Fruit fly (Drosophila melanogaster) whole organism, embryonic: ENCODE measurements around the gene CG9044.

Experiments
- Abd-B ChIP-seq: fragments of 200-800 bp; sonication (Bioruptor generic); optimal IDR thresholded peaks from 2 replicates; lab custom pipeline; 2018; ENCODE audit warnings: missing biosample characterization, mild to moderate bottlenecking, missing genetic modification characterization, moderate library complexity
- Bdp1 ChIP-seq: fragments of 200-800 bp; sonication (Bioruptor generic); optimal IDR thresholded peaks from 3 replicates; lab custom pipeline; 2016; ENCODE audit warnings: missing biosample characterization, missing genetic modification characterization
- C15 ChIP-seq: fragments of 200-800 bp; sonication (Bioruptor generic); IDR thresholded peaks from 3 replicates; pipeline ENCODE4 v1.3.6; 2022; ENCODE audit warnings: missing biosample characterization, missing genetic modification characterization
- CG10321 ChIP-seq: fragments of 200-800 bp; sonication (Bioruptor generic); IDR thresholded peaks from 2 replicates; pipeline ENCODE4 v1.3.6; 2022; ENCODE audit warnings: missing biosample characterization, missing genetic modification characterization
- CG10565 ChIP-seq: fragments of 200-800 bp; sonication (Bioruptor generic); optimal IDR thresholded peaks from 3 replicates; lab custom pipeline; 2016; ENCODE audit warnings: missing biosample characterization, mild to moderate bottlenecking, missing genetic modification characterization
- CG12071 ChIP-seq: fragments of 200-800 bp; sonication (Bioruptor generic); optimal IDR thresholded peaks from 3 replicates; lab custom pipeline; 2018; ENCODE audit warnings: missing biosample characterization, mild to moderate bottlenecking, missing genetic modification characterization
- CG12104 ChIP-seq: fragments of 200-800 bp; sonication (Bioruptor generic); optimal IDR thresholded peaks from 3 replicates; lab custom pipeline; 2016; ENCODE audit warnings: missing biosample characterization, missing genetic modification characterization
- CG13624 ChIP-seq: fragments of 200-800 bp; sonication (Bioruptor generic); optimal IDR thresholded peaks from 2 replicates; lab custom pipeline; 2016; ENCODE audit warnings: missing biosample characterization, missing genetic modification characterization
- CG14860 ChIP-seq: fragments of 200-800 bp; sonication (Bioruptor generic); IDR thresholded peaks from 3 replicates; pipeline ENCODE4 v1.3.6; 2022; ENCODE audit warnings: missing biosample characterization, missing genetic modification characterization; ENCODE audit not compliant: partially characterized antibody
- CG1647 ChIP-seq: fragments of 200-800 bp; sonication (Bioruptor generic); optimal IDR thresholded peaks from 3 replicates; lab custom pipeline; 2016; ENCODE audit warnings: missing biosample characterization, missing genetic modification characterization
- CG17328 ChIP-seq: fragments of 200-800 bp; sonication (Bioruptor generic); IDR thresholded peaks from 2 replicates; pipeline ENCODE4 v1.3.6; 2022; ENCODE audit warnings: missing biosample characterization, missing genetic modification characterization
- CG17385 ChIP-seq: fragments of 200-800 bp; sonication (Bioruptor generic); optimal IDR thresholded peaks from 3 replicates; lab custom pipeline; 2018; ENCODE audit warnings: missing biosample characterization, mild to moderate bottlenecking, missing genetic modification characterization
- CG31365 ChIP-seq: fragments of 200-800 bp; sonication (Bioruptor generic); optimal IDR thresholded peaks from 2 replicates; lab custom pipeline; 2018; ENCODE audit warnings: missing biosample characterization, mild to moderate bottlenecking, missing genetic modification characterization
- CG3163 ChIP-seq: fragments of 200-800 bp; sonication (Bioruptor generic); optimal IDR thresholded peaks from 3 replicates; lab custom pipeline; 2016; ENCODE audit warnings: missing biosample characterization, missing genetic modification characterization
- CG3726 ChIP-seq: fragments of 200-800 bp; sonication (Bioruptor generic); IDR thresholded peaks from 3 replicates; pipeline ENCODE4, ENCODE4 v1.3.6; 2022; ENCODE audit warnings: missing biosample characterization, missing genetic modification characterization
- CG7786 ChIP-seq: fragments of 200-800 bp; sonication (Bioruptor generic); optimal IDR thresholded peaks from 2 replicates; lab custom pipeline; 2016; ENCODE audit warnings: missing biosample characterization, missing genetic modification characterization
- Dbx ChIP-seq: fragments of 200-800 bp; sonication (Bioruptor generic); IDR thresholded peaks from 3 replicates; pipeline ENCODE4 v1.3.6; 2022; ENCODE audit warnings: missing biosample characterization, missing genetic modification characterization
- Deaf1 ChIP-seq: fragments of 200-800 bp; optimal IDR thresholded peaks from 3 replicates; lab custom pipeline; 2019; ENCODE audit warnings: missing biosample characterization, mild to moderate bottlenecking, missing genetic modification characterization, moderate library complexity
- Doc2 ChIP-seq: fragments of 200-800 bp; sonication (Bioruptor generic); IDR thresholded peaks from 2 replicates; pipeline ENCODE4 v1.3.6; 2022; ENCODE audit warnings: missing biosample characterization, missing genetic modification characterization
- Eip74EF ChIP-seq, 2 experiments: fragments of 200-800 bp in 1 of 2; fragments of >200 bp in 1 of 2; sonication (Bioruptor generic) in 1 of 2; optimal IDR thresholded peaks; 2 replicates each; lab custom pipeline; 2017 to 2019; ENCODE audit warnings: missing biosample characterization in 2 of 2, missing genetic modification characterization in 2 of 2, mild to moderate bottlenecking in 1 of 2, moderate library complexity in 1 of 2
- Ets65A ChIP-seq: fragments of 200-800 bp; sonication (Bioruptor generic); peaks from one replicate; lab custom pipeline; 2016; ENCODE audit warnings: missing biosample characterization, missing genetic modification characterization
- HmgZ ChIP-seq: fragments of 200-800 bp; sonication (Bioruptor generic); optimal IDR thresholded peaks from 2 replicates; lab custom pipeline; 2018; ENCODE audit warnings: missing biosample characterization, mild to moderate bottlenecking, missing genetic modification characterization
- Neu2 ChIP-seq: fragments of 200-800 bp; sonication (Bioruptor generic); optimal IDR thresholded peaks from 3 replicates; lab custom pipeline; 2016; ENCODE audit warnings: missing biosample characterization, missing genetic modification characterization, borderline replicate concordance
- Nf-YA ChIP-seq: fragments of 200-800 bp; sonication (Bioruptor generic); IDR thresholded peaks from 2 replicates; pipeline ENCODE4 v1.3.6; 2022; ENCODE audit warnings: missing biosample characterization, missing genetic modification characterization
- Nf-YB ChIP-seq: fragments of 200-800 bp; sonication (Bioruptor generic); optimal IDR thresholded peaks from 3 replicates; lab custom pipeline; 2019; ENCODE audit warnings: missing biosample characterization, mild to moderate bottlenecking, missing genetic modification characterization, moderate library complexity
- Nf-YC ChIP-seq: fragments of 200-800 bp; optimal IDR thresholded peaks from 3 replicates; lab custom pipeline; 2019; ENCODE audit warnings: missing biosample characterization, mild to moderate bottlenecking, missing genetic modification characterization, moderate library complexity
- Ptx1 ChIP-seq: fragments of 200-800 bp; sonication (Bioruptor generic); IDR thresholded peaks from 2 replicates; pipeline ENCODE4 v1.3.6; 2022; ENCODE audit warnings: missing biosample characterization, missing genetic modification characterization
- Stat92E ChIP-seq, 3 experiments: fragments of >200 bp in 2 of 3; fragments of 200-800 bp in 1 of 3; sonication (Bioruptor generic) in 1 of 3; optimal IDR thresholded peaks; 2 replicates each; lab custom pipeline; 2017 to 2019; ENCODE audit warnings: missing biosample characterization in 3 of 3, missing genetic modification characterization in 3 of 3, mild to moderate bottlenecking in 1 of 3, moderate library complexity in 1 of 3
- Trl ChIP-seq, 3 experiments: fragments of >200 bp in 2 of 3; fragments of 200-800 bp in 1 of 3; sonication (Bioruptor generic) in 1 of 3; optimal IDR thresholded peaks; 2 replicates in 1 of 3; 3 replicates in 2 of 3; lab custom pipeline; 2016 to 2017; ENCODE audit warnings: missing biosample characterization in 1 of 3, missing genetic modification characterization in 1 of 3
- bbx ChIP-seq: fragments of 200-800 bp; sonication (Bioruptor generic); IDR thresholded peaks from 2 replicates; pipeline ENCODE4 v1.3.6; 2022; ENCODE audit warnings: missing biosample characterization, missing genetic modification characterization; ENCODE audit not compliant: partially characterized antibody
- cg ChIP-seq: fragments of 200-800 bp; sonication (Bioruptor generic); optimal IDR thresholded peaks from 3 replicates; lab custom pipeline; 2019; ENCODE audit warnings: missing biosample characterization, mild to moderate bottlenecking, missing genetic modification characterization, moderate library complexity
- crol ChIP-seq: fragments of 200-800 bp; sonication (Bioruptor generic); IDR thresholded peaks from 2 replicates; pipeline ENCODE4 v1.3.6; 2022; ENCODE audit warnings: missing biosample characterization, missing genetic modification characterization
- esg ChIP-seq: fragments of 200-800 bp; sonication (Bioruptor generic); conservative IDR thresholded peaks from 2 replicates; pipeline ENCODE4 v1.3.6; 2022; ENCODE audit warnings: missing biosample characterization, missing genetic modification characterization
- ewg ChIP-seq: fragments of 200-800 bp; sonication (Bioruptor generic); optimal IDR thresholded peaks from 3 replicates; lab custom pipeline; 2017; ENCODE audit warnings: mild to moderate bottlenecking, missing biosample characterization, missing genetic modification reagents, missing genetic modification characterization
- knrl ChIP-seq: fragments of 200-800 bp; sonication (Bioruptor generic); IDR thresholded peaks from 3 replicates; pipeline ENCODE4 v1.3.6; 2022; ENCODE audit warnings: missing biosample characterization, missing genetic modification characterization; ENCODE audit not compliant: partially characterized antibody
- onecut ChIP-seq: fragments of 200-800 bp; sonication (Bioruptor generic); IDR thresholded peaks from 2 replicates; pipeline ENCODE4 v1.3.6; 2022; ENCODE audit warnings: missing biosample characterization, missing genetic modification characterization
- p53 ChIP-seq: fragments of 200-800 bp; sonication (Bioruptor generic); optimal IDR thresholded peaks from 2 replicates; lab custom pipeline; 2016; ENCODE audit warnings: missing biosample characterization, missing genetic modification characterization
- pan ChIP-seq, 4 experiments: fragments of >200 bp in 3 of 4; fragments of 200-800 bp in 1 of 4; sonication (Bioruptor generic) in 1 of 4; optimal IDR thresholded peaks in 3 of 4; IDR thresholded peaks in 1 of 4; 2 replicates each; pipeline versions ENCODE4 v1.3.6 to Lab custom; 2017 to 2022; ENCODE audit warnings: missing biosample characterization in 2 of 4, missing genetic modification characterization in 2 of 4, mixed read lengths in 1 of 4
- seq ChIP-seq: fragments of 200-800 bp; sonication (Bioruptor generic); IDR thresholded peaks from 2 replicates; pipeline ENCODE4 v1.3.6; 2022; ENCODE audit warnings: missing biosample characterization, missing genetic modification characterization
- sisA ChIP-seq: fragments of 200-800 bp; sonication (Bioruptor generic); IDR thresholded peaks from 2 replicates; pipeline ENCODE4 v1.3.6; 2022; ENCODE audit warnings: missing biosample characterization, missing genetic modification characterization
- so ChIP-seq: fragments of 200-800 bp; sonication (Bioruptor generic); IDR thresholded peaks from 3 replicates; pipeline ENCODE4 v1.3.6; 2022; ENCODE audit warnings: missing biosample characterization, missing genetic modification characterization
- stwl ChIP-seq: fragments of 200-800 bp; sonication (Bioruptor generic); optimal IDR thresholded peaks from 3 replicates; lab custom pipeline; 2018; ENCODE audit warnings: missing biosample characterization, mild to moderate bottlenecking, missing genetic modification characterization, moderate library complexity
- trh ChIP-seq: fragments of 200-800 bp; sonication (Bioruptor generic); optimal IDR thresholded peaks from 2 replicates; lab custom pipeline; 2016; ENCODE audit warnings: missing biosample characterization, missing genetic modification characterization
- tx ChIP-seq: fragments of 200-800 bp; sonication (Bioruptor generic); optimal IDR thresholded peaks from 2 replicates; lab custom pipeline; 2016; ENCODE audit warnings: missing biosample characterization, missing genetic modification characterization
- vnd ChIP-seq: fragments of 200-800 bp; sonication (Bioruptor generic); IDR thresholded peaks from 3 replicates; pipeline ENCODE4 v1.3.6; 2022; ENCODE audit warnings: missing biosample characterization, missing genetic modification characterization; ENCODE audit not compliant: partially characterized antibody

Gene CG9044

dm6 chr2L:5923603-5924138 is 25.6 kb upstream of the CG9044 start, which contains the start of gene CG9016 (continued):
- no peak for TF ChIP-seq Stat92E (GFP tag; optimal IDR thresholded peaks at IDR 0.05; lab: Kevin White, UChicago)
- no peak for TF ChIP-seq p53
- TF ChIP-seq so (GFP tag; lab: Robert Waterston, UW): 0 out of 3 replicates have a peak, but pooled peaks have one; percentile 17
- TF ChIP-seq CG31365 (tag; lab: Kevin White, UChicago): no peak
- no peak for TF ChIP-seq Abd-B (GFP tag; lab: Kevin White, UChicago)
- TF ChIP-seq CG14860 (GFP tag; lab: Robert Waterston, UW): no peak
- TF ChIP-seq CG7786: no peak
- no peak for TF ChIP-seq CG1647 (GFP tag; lab: Kevin White, UChicago)
- no peak for TF ChIP-seq sisA
- no peak for TF ChIP-seq stwl (tag; lab: Kevin White, UChicago)
- peak; percentile 94 for TF ChIP-seq Nf-YB (GFP tag; lab: Kevin White, UChicago)
- TF ChIP-seq HmgZ (tag; lab: Kevin White, UChicago): no peak
- no peak for TF ChIP-seq esg (GFP tag; lab: Robert Waterston, UW)
- no peak for TF ChIP-seq Eip74EF (GFP tag; optimal IDR thresholded peaks at IDR 0.05; lab: Kevin White, UChicago)
- TF ChIP-seq CG17385 (GFP tag; lab: Kevin White, UChicago): no peak
- TF ChIP-seq knrl (GFP tag; lab: Robert Waterston, UW): 0 out of 3 replicates have a peak, but pooled peaks have one; percentile 24

dm6 chr2L:5925164-5925563 is 24.1 kb upstream of the CG9044 start:
- TF ChIP-seq CG3726 (GFP tag; lab: Robert Waterston, UW) (no peak), sisA (no peak), Nf-YC (tag; lab: Kevin White, UChicago) (peak; percentile 97), CG17328 (no peak), tx (no peak), Nf-YA (GFP tag; lab: Robert Waterston, UW) (peak; percentile 53), bbx (GFP tag; lab: Robert Waterston, UW) (no peak), Bdp1 (no peak), Ets65A (GFP tag; lab: Kevin White, UChicago) (peak; percentile 19), Nf-YB (GFP tag; lab: Kevin White, UChicago) (peak; percentile 96), Doc2 (GFP tag; lab: Robert Waterston, UW) (no peak), Dbx (no peak), Ptx1 (no peak), ewg (GFP tag; lab: Kevin White, UChicago) (peak; percentile 8), CG12071 (GFP tag; lab: Kevin White, UChicago) (no peak), vnd (no peak), C15 (GFP tag; lab: Robert Waterston, UW) (no peak), Neu2 (no peak), onecut (GFP tag; lab: Robert Waterston, UW) (no peak), pan (optimal IDR thresholded peaks at IDR 0.05; lab: Kevin White, UChicago) (no peak), pan (GFP tag; optimal IDR thresholded peaks at IDR 0.05 in 1 of 2, IDR thresholded peaks at IDR 0.05 in 1 of 2) (no peak), CG3163 (GFP tag; lab: Kevin White, UChicago) (no peak), Trl (optimal IDR thresholded peaks at IDR 0.05; lab: Kevin White, UChicago) (peak; percentile 32 to 36), Trl (GFP tag; optimal IDR thresholded peaks at IDR 0.05; lab: Kevin White, UChicago) (no peak), trh (GFP tag; lab: Kevin White, UChicago) (no peak), CG13624 (GFP tag; lab: Kevin White, UChicago) (no peak), CG10321 (GFP tag; lab: Robert Waterston, UW) (0 out of 2 replicates have a peak, but pooled peaks have one; percentile 19), crol (peak; percentile 62), CG10565 (GFP tag; lab: Kevin White, UChicago) (no peak), seq (GFP tag; lab: Robert Waterston, UW) (peak; percentile 78; the same call in 1 of the 2 replicates), cg (peak; percentile 82), Deaf1 (tag; lab: Kevin White, UChicago) (peak; percentile 74), CG12104 (GFP tag; lab: Kevin White, UChicago) (no peak)
